Worm (Caenorhabditis elegans): ENCODE data around the gene nlp-63.

- TF ChIP-seq flt-1 (GFP tag; IDR thresholded peaks at IDR 0.05) (no peak), med-1 (GFP tag; optimal IDR thresholded peaks at IDR 0.05; ENCODE audit: insufficient read depth) (no peak), T22C8.4 (GFP tag; IDR thresholded peaks at IDR 0.05) (no peak), ref-1 (GFP tag; conservative IDR thresholded peaks at IDR 0.05) (no peak), ztf-29 (GFP tag; IDR thresholded peaks at IDR 0.05) (no peak), tab-1 (GFP tag; IDR thresholded peaks at IDR 0.05) (no peak)
These were observed 47.9 kb downstream of the nlp-63 start for ce11 chrII:10203067-10203466.

Measured in whole organism, midembryonic.